Worm (Caenorhabditis elegans) whole organism, L4/young adult: ENCODE results near the gene npp-20.

Experiments
- W03F9.2 ChIP-seq: fragments of 150-350 bp; optimal IDR thresholded peaks from 2 replicates; lab custom pipeline; 2014; ENCODE audit warnings: missing biosample characterization, missing genetic modification characterization
- dao-5 ChIP-seq: sonication (generic microtip); optimal IDR thresholded peaks from 2 replicates; lab custom pipeline; 2016; ENCODE audit warnings: missing genotype, missing genetic modification characterization, moderate library complexity, missing compliant biosample characterization
- him-1 ChIP-seq: sonication (generic microtip); optimal IDR thresholded peaks from 2 replicates; lab custom pipeline; 2016; ENCODE audit warnings: missing genotype, missing genetic modification reagents, missing genetic modification characterization, missing compliant biosample characterization

ce11 chrIV:1454194-1454593 lies 41.6 kb downstream of the npp-20 start:
- no peak for TF ChIP-seq him-1
- TF ChIP-seq dao-5 (tag; lab: Kevin White, UChicago) = no peak
- TF ChIP-seq W03F9.2 (tag; lab: Kevin White, UChicago) = no peak
